Fruit fly (Drosophila melanogaster) ovary, adult (tissue): ENCODE measurements around the gene CG44139.
A peak's percentile ranks its signal among the peaks of the same experiment; 100 is the strongest.

Source experiments
- CG17801 ChIP-seq: fragments of 200-800 bp; optimal IDR thresholded peaks from 2 replicates; lab custom pipeline; 2019; ENCODE audit warnings: missing biosample characterization, mild to moderate bottlenecking, missing genetic modification characterization, moderate library complexity; ENCODE audit not compliant: partially characterized antibody

CG44139 gene

dm6 chr2L:2416620-2417019, 8.0 kb upstream of the CG44139 start, which contains the start of gene CG31948:
TSS of gene CG31948 (minus strand) at chr2L:2416720.
- no peak for TF ChIP-seq CG17801 (GFP tag; lab: Kevin White, UChicago)

DNA sequence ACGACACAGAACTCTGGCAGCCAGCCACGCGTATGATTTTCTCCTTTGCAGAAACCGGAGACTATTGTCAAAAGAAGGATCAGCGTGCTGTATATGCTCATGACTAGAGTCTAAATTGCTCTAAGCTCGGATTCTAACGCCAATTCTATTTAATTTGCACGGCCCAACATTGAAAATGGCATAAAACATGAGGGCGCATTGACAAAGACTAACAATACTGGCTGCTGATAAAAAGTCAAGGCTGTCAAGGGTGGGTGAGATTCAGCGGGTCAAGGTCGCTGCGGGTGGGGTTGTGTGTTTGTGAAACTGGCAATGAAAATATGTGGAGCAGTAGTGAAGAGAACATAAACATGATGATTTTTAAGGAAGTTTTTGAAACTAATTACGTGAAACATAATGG, 6.7 kb upstream of the CG44139 start, which contains the start of gene CG34448:
CG34448 (minus strand) TSS at position 101 of the 400 bp plus-strand sequence.
- TF ChIP-seq CG17801 (GFP tag; lab: Kevin White, UChicago), result no peak

dm6 chr2L:2419913-2420312, 4.7 kb upstream of the CG44139 start, which contains the start of gene CG34447:
TSS of gene CG34447 (minus strand) at chr2L:2420013.
- TF ChIP-seq CG17801 (GFP tag; lab: Kevin White, UChicago), result no peak

DNA sequence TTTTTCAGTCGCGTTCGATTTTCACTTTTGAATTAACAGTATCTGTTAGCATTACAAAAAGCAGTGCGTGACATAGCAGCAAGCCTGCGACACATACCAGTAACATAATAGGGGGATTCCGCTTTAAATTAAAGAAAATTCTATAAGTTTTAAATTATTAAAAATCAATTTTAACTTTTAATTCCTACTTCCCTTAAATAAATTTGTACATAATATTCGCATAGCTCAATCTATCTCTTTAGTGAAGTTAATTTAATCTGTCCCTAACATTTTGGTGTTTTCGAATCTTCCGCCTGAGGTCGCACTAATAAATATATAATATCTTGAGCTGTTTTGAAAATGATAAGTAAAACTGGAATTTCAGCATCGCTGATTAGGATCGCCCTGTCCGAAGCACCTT, 4.1 kb upstream of the CG44139 start, which contains the start of gene CG9886:
CG9886 (plus strand) TSS at position 341 of the 400 bp plus-strand sequence.
- TF ChIP-seq CG17801 (GFP tag; lab: Kevin White, UChicago), result peak; percentile 38

DNA sequence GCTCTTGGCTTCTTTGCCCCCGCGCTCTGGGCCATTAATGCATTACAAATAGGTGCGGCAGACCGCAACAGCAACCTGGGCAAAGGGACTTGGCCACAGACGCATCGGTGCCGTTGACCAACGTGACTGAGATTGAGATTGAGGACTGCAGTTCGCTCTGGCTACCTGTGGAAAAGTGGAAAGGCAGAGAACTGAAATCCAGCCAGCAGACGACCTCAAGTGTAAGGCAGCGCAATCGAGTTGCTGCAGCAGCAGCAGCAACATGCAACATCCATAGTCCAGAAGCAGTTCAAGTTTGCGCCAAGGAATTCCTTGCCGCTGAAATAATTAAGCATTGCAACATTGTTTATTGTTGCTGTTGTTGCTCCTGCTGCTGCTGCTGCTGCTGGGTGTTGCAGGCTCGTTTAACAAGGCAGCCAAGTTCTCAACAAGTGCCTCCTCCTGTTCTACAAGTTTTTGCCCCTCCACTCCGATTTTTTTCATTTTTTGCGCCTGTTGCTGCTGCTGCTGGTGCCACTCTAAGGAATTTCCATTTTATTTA, 1.1 kb downstream of the CG44139 start:
- TF ChIP-seq CG17801 (GFP tag; lab: Kevin White, UChicago), result no peak

DNA sequence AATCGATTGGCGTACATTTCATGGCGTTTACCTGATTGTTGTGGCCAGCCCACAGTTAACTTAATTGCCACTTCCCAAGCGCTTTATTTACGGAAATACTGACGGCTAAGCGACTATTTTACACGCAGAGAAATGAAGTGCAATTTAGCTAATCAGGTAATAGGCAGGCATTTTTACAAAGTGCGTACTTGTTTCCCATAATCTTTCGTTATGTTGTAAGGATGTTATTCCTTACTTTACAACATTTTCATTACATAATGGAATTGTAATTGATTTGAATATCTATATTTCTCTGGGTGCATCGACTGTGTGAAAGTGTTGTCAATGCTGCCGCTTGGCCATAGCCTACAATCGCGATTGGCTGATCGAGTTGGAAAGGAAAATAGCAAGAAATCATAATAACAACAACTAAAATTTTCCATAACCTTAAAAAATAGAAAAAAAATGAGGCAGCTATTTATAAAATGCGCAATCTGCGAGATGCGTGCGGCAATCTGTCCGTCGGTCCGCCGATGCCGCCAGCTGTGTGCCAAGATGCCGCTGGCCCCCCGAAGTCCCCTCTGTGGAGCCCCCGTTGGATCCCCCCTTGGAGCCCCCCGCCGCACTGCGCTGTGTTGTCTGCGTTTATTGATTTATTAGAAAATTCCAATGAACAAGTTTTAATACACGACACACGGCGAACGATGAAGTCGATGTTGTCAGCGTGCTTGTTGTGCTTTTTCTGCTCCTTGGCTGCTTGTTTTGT, 2.0 kb downstream of the CG44139 start:
- TF ChIP-seq CG17801 (GFP tag; lab: Kevin White, UChicago), result no peak

DNA sequence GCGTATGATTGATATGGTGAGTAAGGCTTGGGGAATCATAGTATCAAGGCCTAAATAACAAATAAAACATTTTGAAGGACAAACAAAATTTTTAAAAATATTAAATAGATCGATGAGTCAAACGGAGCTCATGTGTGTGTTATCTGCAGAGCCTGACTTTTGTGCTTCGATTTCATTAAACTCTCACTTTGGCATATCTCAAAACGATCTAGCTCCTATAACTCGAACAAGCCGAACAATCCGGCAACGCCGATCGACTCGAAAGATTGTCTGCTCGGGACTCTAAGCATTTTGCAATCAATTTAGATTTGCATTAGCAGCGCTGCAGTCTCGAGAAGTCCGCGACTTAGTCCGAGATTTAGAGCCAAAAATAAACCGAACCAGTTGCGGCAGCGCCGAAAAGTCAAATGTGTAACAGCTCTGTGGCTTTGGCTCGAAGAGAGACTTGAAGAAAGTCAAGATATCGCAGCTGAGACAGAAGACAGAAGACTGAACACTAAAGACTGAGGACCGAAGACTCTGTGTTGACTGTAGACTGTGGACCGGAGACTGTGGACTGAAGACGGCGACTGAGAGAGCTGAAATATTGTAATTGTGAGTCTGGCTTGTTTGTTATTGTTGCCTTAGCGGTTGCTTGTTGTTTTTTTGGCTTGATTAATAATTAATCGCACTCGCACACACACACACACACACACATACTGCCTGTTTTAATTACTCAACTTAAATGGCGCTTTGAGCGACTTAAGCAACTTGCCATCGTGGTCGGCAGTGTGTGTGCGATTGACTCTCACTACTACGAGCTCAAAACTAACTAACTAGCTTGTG, 3.0 kb downstream of the CG44139 start:
- no peak for TF ChIP-seq CG17801 (GFP tag; lab: Kevin White, UChicago)

dm6 chr2L:2428209-2428488, 3.6 kb downstream of the CG44139 start, which contains the start of gene dpp:
TSS of gene dpp (plus strand) at chr2L:2428372.
- no peak for TF ChIP-seq CG17801 (GFP tag; lab: Kevin White, UChicago)

DNA sequence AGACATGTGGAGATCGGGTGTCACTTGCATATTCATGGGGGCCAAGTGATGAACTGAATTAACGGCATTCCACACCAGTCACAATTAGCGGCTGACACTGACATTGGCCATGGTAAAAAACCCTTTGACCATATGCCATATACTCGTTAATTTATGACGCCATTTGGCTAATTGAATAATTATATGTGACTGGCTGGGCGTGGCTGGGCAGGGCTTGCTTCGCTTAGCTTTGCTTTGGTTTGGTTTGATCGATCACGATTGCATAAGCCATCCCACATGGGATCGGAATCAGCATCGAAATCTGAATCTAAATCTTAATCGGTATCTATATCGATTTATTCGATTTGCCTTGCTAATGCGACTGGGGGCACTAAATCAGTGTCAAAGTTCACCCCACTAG, 5.0 kb downstream of the CG44139 start:
- no peak for TF ChIP-seq CG17801 (GFP tag; lab: Kevin White, UChicago)

DNA sequence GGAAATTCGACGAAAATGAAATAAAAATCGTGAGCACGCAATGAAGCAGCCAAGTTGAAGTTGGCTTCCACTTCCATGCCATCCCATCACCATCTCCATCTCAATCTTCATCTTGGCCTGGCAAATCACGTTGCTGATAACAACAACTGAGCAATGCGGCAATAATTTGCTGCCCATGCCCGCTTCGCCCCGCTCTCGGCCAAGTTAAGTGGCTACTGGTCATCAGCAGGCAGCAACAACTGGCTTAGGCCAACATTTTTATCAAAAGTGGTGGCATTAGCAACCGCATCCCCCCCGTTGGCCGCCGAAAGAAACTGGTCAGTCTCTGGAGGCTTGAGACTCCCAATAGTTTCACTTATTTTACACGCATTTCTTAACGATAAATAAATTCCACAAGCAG, 5.7 kb downstream of the CG44139 start:
- no peak for TF ChIP-seq CG17801 (GFP tag; lab: Kevin White, UChicago)

- no peak for TF ChIP-seq CG17801 (GFP tag; lab: Kevin White, UChicago)
Observed at dm6 chr2L:2432809-2433493, 8.4 kb downstream of the CG44139 start.

- TF ChIP-seq CG17801 (GFP tag; lab: Kevin White, UChicago), result no peak
Observed at dm6 chr2L:2433494-2434054, 9.0 kb downstream of the CG44139 start.

- TF ChIP-seq CG17801 (GFP tag; lab: Kevin White, UChicago), result no peak
Observed at dm6 chr2L:2434222-2434621, 9.6 kb downstream of the CG44139 start.

dm6 chr2L:2436258-2436657, 11.7 kb downstream of the CG44139 start:
- no peak for TF ChIP-seq CG17801 (GFP tag; lab: Kevin White, UChicago)
